Fruit fly (Drosophila melanogaster) whole organism, embryonic: Measurements from ENCODE around the gene CG16985.
A peak's percentile ranks its signal among the peaks of the same experiment; 100 is the strongest.

ENCODE experiments used
- CG1024 ChIP-seq: fragments of 200-800 bp; sonication (Bioruptor generic); IDR thresholded peaks from 2 replicates; pipeline ENCODE4 v1.3.6; 2022; ENCODE audit warnings: missing biosample characterization, missing genetic modification characterization
- CG11247 ChIP-seq: fragments of 200-800 bp; sonication (Bioruptor generic); IDR thresholded peaks from 2 replicates; pipeline ENCODE4 v1.3.6; 2022; ENCODE audit warnings: missing biosample characterization, missing genetic modification characterization
- CG11456 ChIP-seq: fragments of 200-800 bp; sonication (Bioruptor generic); IDR thresholded peaks from 3 replicates; pipeline ENCODE4 v1.3.6; 2022; ENCODE audit warnings: missing biosample characterization, missing genetic modification characterization
- CG11723 ChIP-seq: fragments of 200-800 bp; sonication (Bioruptor generic); optimal IDR thresholded peaks from 2 replicates; lab custom pipeline; 2017; ENCODE audit warnings: missing biosample characterization, mild to moderate bottlenecking, missing genetic modification characterization
- CG14965 ChIP-seq: fragments of 200-800 bp; sonication (Bioruptor generic); optimal IDR thresholded peaks from 2 replicates; lab custom pipeline; 2016; ENCODE audit warnings: missing biosample characterization, missing genetic modification characterization, borderline replicate concordance
- CG15073 ChIP-seq: fragments of 200-800 bp; sonication (Bioruptor generic); optimal IDR thresholded peaks from 2 replicates; lab custom pipeline; 2016; ENCODE audit warnings: missing biosample characterization, missing genetic modification characterization
- CG16813 ChIP-seq: fragments of 200-800 bp; sonication (Bioruptor generic); IDR thresholded peaks from 3 replicates; pipeline ENCODE4 v1.3.6; 2022; ENCODE audit warnings: missing biosample characterization, missing genetic modification characterization; ENCODE audit not compliant: partially characterized antibody
- CG18262 ChIP-seq: fragments of 200-800 bp; optimal IDR thresholded peaks from 3 replicates; lab custom pipeline; 2019; ENCODE audit warnings: missing biosample characterization, mild to moderate bottlenecking, missing genetic modification characterization, moderate library complexity
- CG3281 ChIP-seq: fragments of 200-800 bp; sonication (Bioruptor generic); optimal IDR thresholded peaks from 3 replicates; lab custom pipeline; 2017; ENCODE audit warnings: missing biosample characterization, mild to moderate bottlenecking, missing genetic modification characterization
- CG33557 ChIP-seq: fragments of 200-800 bp; sonication (Bioruptor generic); optimal IDR thresholded peaks from 2 replicates; lab custom pipeline; 2019; ENCODE audit warnings: missing biosample characterization, mild to moderate bottlenecking, missing genetic modification characterization, moderate library complexity
- CG4730 ChIP-seq: fragments of 200-800 bp; sonication (Bioruptor generic); IDR thresholded peaks from 2 replicates; pipeline ENCODE4 v1.3.6; 2022; ENCODE audit warnings: missing biosample characterization, missing genetic modification characterization
- D19A ChIP-seq: fragments of 200-800 bp; optimal IDR thresholded peaks from 3 replicates; lab custom pipeline; 2019; ENCODE audit warnings: missing biosample characterization, mild to moderate bottlenecking, missing genetic modification characterization, moderate library complexity
- Eip74EF ChIP-seq, 2 experiments: fragments of 200-800 bp in 1 of 2; fragments of >200 bp in 1 of 2; sonication (Bioruptor generic) in 1 of 2; optimal IDR thresholded peaks; 2 replicates each; lab custom pipeline; 2017 to 2019; ENCODE audit warnings: missing biosample characterization in 2 of 2, missing genetic modification characterization in 2 of 2, mild to moderate bottlenecking in 1 of 2, moderate library complexity in 1 of 2
- HLHmδ ChIP-seq: fragments of 200-800 bp; sonication (Bioruptor generic); optimal IDR thresholded peaks from 2 replicates; lab custom pipeline; 2018; ENCODE audit warnings: missing biosample characterization, mild to moderate bottlenecking, missing genetic modification characterization, moderate library complexity
- Hey ChIP-seq: fragments of 200-800 bp; sonication (Bioruptor generic); optimal IDR thresholded peaks from 3 replicates; lab custom pipeline; 2018; ENCODE audit warnings: missing biosample characterization, mild to moderate bottlenecking, missing genetic modification characterization
- Med ChIP-seq: fragments of 200-800 bp; sonication (Bioruptor generic); peaks from one replicate; lab custom pipeline; 2016; ENCODE audit warnings: missing biosample characterization, missing genetic modification characterization, mild to moderate bottlenecking, inconsistent platforms, moderate library complexity
- NC2α ChIP-seq: fragments of 200-800 bp; sonication (Bioruptor generic); optimal IDR thresholded peaks from 2 replicates; lab custom pipeline; 2016; ENCODE audit warnings: missing biosample characterization, missing genetic modification characterization
- NfI ChIP-seq: fragments of 200-800 bp; sonication (Bioruptor generic); optimal IDR thresholded peaks from 3 replicates; lab custom pipeline; 2018; ENCODE audit warnings: missing biosample characterization, mild to moderate bottlenecking, missing genetic modification characterization, moderate library complexity
- Oaz ChIP-seq: fragments of 200-800 bp; sonication (Bioruptor generic); IDR thresholded peaks from 2 replicates; pipeline ENCODE4 v1.3.6; 2022; ENCODE audit warnings: missing biosample characterization, missing genetic modification characterization
- Ravus ChIP-seq: fragments of 200-800 bp; sonication (Bioruptor generic); IDR thresholded peaks from 2 replicates; pipeline ENCODE4 v1.3.6; 2022; ENCODE audit warnings: missing biosample characterization, missing genetic modification characterization
- Rfx ChIP-seq: fragments of 200-800 bp; sonication (Bioruptor generic); IDR thresholded peaks from 2 replicates; pipeline ENCODE4 v1.3.6; 2022; ENCODE audit warnings: missing biosample characterization, missing genetic modification characterization
- Side ChIP-seq: fragments of 200-800 bp; sonication (Bioruptor generic); optimal IDR thresholded peaks from 2 replicates; lab custom pipeline; 2016; ENCODE audit warnings: missing biosample characterization, missing genetic modification characterization
- Sox100B ChIP-seq: fragments of 200-800 bp; sonication (Bioruptor generic); optimal IDR thresholded peaks from 3 replicates; lab custom pipeline; 2018; ENCODE audit warnings: missing biosample characterization, mild to moderate bottlenecking, missing genetic modification characterization
- Sry-β ChIP-seq: fragments of 200-800 bp; sonication (Bioruptor generic); optimal IDR thresholded peaks from 2 replicates; lab custom pipeline; 2018; ENCODE audit warnings: missing biosample characterization, mild to moderate bottlenecking, missing genetic modification characterization, moderate library complexity
- Usf ChIP-seq: fragments of 200-800 bp; sonication (Bioruptor generic); optimal IDR thresholded peaks from 2 replicates; lab custom pipeline; 2017; ENCODE audit warnings: missing genotype, missing biosample characterization, missing genetic modification characterization
- cas ChIP-seq: fragments of 200-800 bp; sonication (Bioruptor generic); IDR thresholded peaks from 2 replicates; pipeline ENCODE4 v1.3.6; 2022; ENCODE audit warnings: missing biosample characterization, missing genetic modification characterization
- chm ChIP-seq: fragments of 200-800 bp; sonication (Bioruptor generic); IDR thresholded peaks from 2 replicates; pipeline ENCODE4 v1.3.6; 2022; ENCODE audit warnings: missing biosample characterization, missing genetic modification characterization
- corto ChIP-seq: fragments of 200-800 bp; sonication (Bioruptor generic); optimal IDR thresholded peaks from 2 replicates; lab custom pipeline; 2016; ENCODE audit warnings: missing biosample characterization, mild to moderate bottlenecking, missing genetic modification characterization, moderate library complexity
- cwo ChIP-seq: fragments of 200-800 bp; sonication (Bioruptor generic); optimal IDR thresholded peaks from 3 replicates; lab custom pipeline; 2017; ENCODE audit warnings: missing biosample characterization, missing genetic modification characterization, mild to moderate bottlenecking, moderate library complexity, missing genetic modification reagents
- dan ChIP-seq: fragments of 200-800 bp; sonication (Bioruptor generic); IDR thresholded peaks from 2 replicates; pipeline ENCODE4 v1.3.6; 2022; ENCODE audit warnings: missing biosample characterization, missing genetic modification characterization
- emc ChIP-seq: fragments of 200-800 bp; sonication (Bioruptor generic); optimal IDR thresholded peaks from 2 replicates; lab custom pipeline; 2016; ENCODE audit warnings: missing biosample characterization, missing genetic modification characterization
- ems ChIP-seq: fragments of 200-800 bp; sonication (Bioruptor generic); optimal IDR thresholded peaks from 3 replicates; lab custom pipeline; 2016; ENCODE audit warnings: missing biosample characterization, missing genetic modification characterization
- fd102C ChIP-seq: fragments of 200-800 bp; sonication (Bioruptor generic); optimal IDR thresholded peaks from 2 replicates; lab custom pipeline; 2018; ENCODE audit warnings: missing biosample characterization, mild to moderate bottlenecking, missing genetic modification characterization, moderate library complexity
- grau ChIP-seq: fragments of 200-800 bp; optimal IDR thresholded peaks from 3 replicates; lab custom pipeline; 2019; ENCODE audit warnings: missing biosample characterization, mild to moderate bottlenecking, missing genetic modification characterization, moderate library complexity
- ham ChIP-seq: fragments of 200-800 bp; sonication (Bioruptor generic); IDR thresholded peaks from 2 replicates; pipeline ENCODE4 v1.3.6; 2022; ENCODE audit warnings: missing biosample characterization, missing genetic modification characterization
- lilli ChIP-seq: fragments of 200-800 bp; sonication (Bioruptor generic); optimal IDR thresholded peaks from 3 replicates; lab custom pipeline; 2016; ENCODE audit warnings: missing biosample characterization, missing genetic modification characterization
- lmd ChIP-seq: fragments of 200-800 bp; sonication (Bioruptor generic); IDR thresholded peaks from 2 replicates; pipeline ENCODE4 v1.3.6; 2022; ENCODE audit warnings: missing biosample characterization, missing genetic modification characterization
- mld ChIP-seq: fragments of 200-800 bp; sonication (Bioruptor generic); IDR thresholded peaks from 3 replicates; pipeline ENCODE4 v1.3.6; 2022; ENCODE audit warnings: missing biosample characterization, missing genetic modification characterization; ENCODE audit not compliant: partially characterized antibody
- nerfin-2 ChIP-seq: fragments of 200-800 bp; sonication (Bioruptor generic); IDR thresholded peaks from 2 replicates; pipeline ENCODE4 v1.3.6; 2022; ENCODE audit warnings: missing biosample characterization, missing genetic modification characterization; ENCODE audit not compliant: partially characterized antibody
- oc ChIP-seq: fragments of 200-800 bp; sonication (Bioruptor generic); optimal IDR thresholded peaks from 2 replicates; lab custom pipeline; 2018; ENCODE audit warnings: missing biosample characterization, mild to moderate bottlenecking, missing genetic modification characterization, moderate library complexity
- sisA ChIP-seq: fragments of 200-800 bp; sonication (Bioruptor generic); IDR thresholded peaks from 2 replicates; pipeline ENCODE4 v1.3.6; 2022; ENCODE audit warnings: missing biosample characterization, missing genetic modification characterization
- sqz ChIP-seq: fragments of 200-800 bp; sonication (Bioruptor generic); optimal IDR thresholded peaks from 3 replicates; lab custom pipeline; 2018; ENCODE audit warnings: missing biosample characterization, mild to moderate bottlenecking, missing genetic modification characterization
- trem ChIP-seq: fragments of 200-800 bp; optimal IDR thresholded peaks from 3 replicates; lab custom pipeline; 2019; ENCODE audit warnings: missing biosample characterization, mild to moderate bottlenecking, missing genetic modification characterization, moderate library complexity
- yki ChIP-seq: fragments of >200 bp; optimal IDR thresholded peaks from 3 replicates; lab custom pipeline; 2018
- zen ChIP-seq: fragments of 200-800 bp; sonication (Bioruptor generic); optimal IDR thresholded peaks from 3 replicates; lab custom pipeline; 2018; ENCODE audit warnings: missing biosample characterization, mild to moderate bottlenecking, missing genetic modification characterization, moderate library complexity
- zfh2 ChIP-seq: fragments of 200-800 bp; sonication (Bioruptor generic); optimal IDR thresholded peaks from 2 replicates; lab custom pipeline; 2016; ENCODE audit warnings: missing biosample characterization, missing genetic modification characterization

The CG16985 gene

dm6 chr3L:2585794-2586741, 13.0 kb upstream of the CG16985 start, which contains the start of gene msn (continued):
- no peak for TF ChIP-seq Hey (tag; lab: Kevin White, UChicago)
- TF ChIP-seq yki (lab: Kevin White, UChicago) = peak; percentile 68
- no peak for TF ChIP-seq nerfin-2 (GFP tag; lab: Robert Waterston, UW)
- TF ChIP-seq cas (GFP tag; lab: Robert Waterston, UW) = peak; percentile 23; the same call in 1 of the 2 replicates
- peak; percentile 27 for TF ChIP-seq zen (tag; lab: Kevin White, UChicago)
- TF ChIP-seq Oaz = no peak
- TF ChIP-seq trem = peak; percentile 36
- TF ChIP-seq oc = no peak
- TF ChIP-seq CG14965 (GFP tag; lab: Kevin White, UChicago) = no peak
- TF ChIP-seq CG18262 = no peak
- TF ChIP-seq CG33557 (GFP tag; lab: Kevin White, UChicago) = peak; percentile 36
- no peak for TF ChIP-seq Sox100B

dm6 chr3L:2586804-2587561, 12.1 kb upstream of the CG16985 start, which contains the start of gene RpL8:
Gene RpL8 (plus strand): TSS chr3L:2587456.
- no peak for TF ChIP-seq CG15073 (GFP tag; lab: Kevin White, UChicago)
- TF ChIP-seq fd102C (GFP tag; lab: Kevin White, UChicago) = peak; percentile 61
- TF ChIP-seq lilli (GFP tag; lab: Kevin White, UChicago) = peak; percentile 74
- peak; percentile 66 for TF ChIP-seq lmd (GFP tag; lab: Robert Waterston, UW)
- peak; percentile 87 for TF ChIP-seq CG3281 (GFP tag; lab: Kevin White, UChicago)
- peak; percentile 98 for TF ChIP-seq Med (GFP tag; lab: Kevin White, UChicago)
- TF ChIP-seq NC2α (GFP tag; lab: Kevin White, UChicago) = peak; percentile 68
- peak; percentile 58 for TF ChIP-seq CG4730 (GFP tag; lab: Robert Waterston, UW)
- TF ChIP-seq ems (GFP tag; lab: Kevin White, UChicago) = peak; percentile 62
- peak; percentile 72 for TF ChIP-seq zfh2 (GFP tag; lab: Kevin White, UChicago)
- TF ChIP-seq CG11247 = peak; percentile 84
- peak; percentile 86 for TF ChIP-seq CG11723 (GFP tag; lab: Kevin White, UChicago)
- TF ChIP-seq mld (GFP tag; lab: Robert Waterston, UW) = no peak
- peak; percentile 51 for TF ChIP-seq cwo (GFP tag; lab: Kevin White, UChicago)
- TF ChIP-seq Side = peak; percentile 85
- peak; percentile 67 for TF ChIP-seq grau
- TF ChIP-seq CG14965 (GFP tag; lab: Kevin White, UChicago) = peak; percentile 17
- TF ChIP-seq Ravus (GFP tag; lab: Robert Waterston, UW) = peak; percentile 9; the same call in 1 of the 2 replicates
- TF ChIP-seq corto (GFP tag; lab: Kevin White, UChicago) = peak; percentile 0
- peak; percentile 94 for TF ChIP-seq CG11456 (GFP tag; lab: Robert Waterston, UW)
- peak; percentile 97 for TF ChIP-seq HLHmδ (GFP tag; lab: Kevin White, UChicago)
- peak; percentile 82 for TF ChIP-seq sqz (GFP tag; lab: Kevin White, UChicago)
- peak in 1 of 2 experiments; percentile 84 for TF ChIP-seq Eip74EF (GFP tag; optimal IDR thresholded peaks at IDR 0.05; lab: Kevin White, UChicago)
- TF ChIP-seq Usf (GFP tag; lab: Kevin White, UChicago) = peak; percentile 53
- peak; percentile 78 for TF ChIP-seq CG16813 (GFP tag; lab: Robert Waterston, UW)
- TF ChIP-seq dan (GFP tag; lab: Robert Waterston, UW) = no peak
- peak; percentile 95 for TF ChIP-seq NfI (GFP tag; lab: Kevin White, UChicago)
- TF ChIP-seq sisA (GFP tag; lab: Robert Waterston, UW) = peak; percentile 51; the same call in 1 of the 2 replicates
- TF ChIP-seq CG1024 (GFP tag; lab: Robert Waterston, UW) = peak; percentile 88
- TF ChIP-seq Sry-β (GFP tag; lab: Kevin White, UChicago) = peak; percentile 51
- TF ChIP-seq chm (GFP tag; lab: Robert Waterston, UW) = peak; percentile 97
- TF ChIP-seq D19A (tag; lab: Kevin White, UChicago) = peak; percentile 57
- peak; percentile 92 for TF ChIP-seq Rfx (GFP tag; lab: Robert Waterston, UW)
- peak; percentile 64; the same call in 1 of the 2 replicates for TF ChIP-seq ham (GFP tag; lab: Robert Waterston, UW)
- peak; percentile 80 for TF ChIP-seq emc (GFP tag; lab: Kevin White, UChicago)
